Fruit fly (Drosophila melanogaster): Measurements from ENCODE around the gene Non2.

The Non2 gene

dm6 chr3L:2773968-2774461 is 7.2 kb downstream of the Non2 start, which contains the start of the genes CG12093 and Atg2 (continued):
- TF ChIP-seq Hr3 (GFP tag; optimal IDR thresholded peaks at IDR 0.05) (peak; percentile 95), CG7963 (GFP tag; IDR thresholded peaks at IDR 0.05; ENCODE audit: partially characterized antibody) (no peak), bowl (GFP tag; IDR thresholded peaks at IDR 0.05) (peak; percentile 61; the same call in 1 of the 2 replicates), lmd (GFP tag; IDR thresholded peaks at IDR 0.05) (peak; percentile 95), vfl (GFP tag; optimal IDR thresholded peaks at IDR 0.05) (peak; percentile 79), Hand (GFP tag; optimal IDR thresholded peaks at IDR 0.05) (peak; percentile 72), pzg (GFP tag; optimal IDR thresholded peaks at IDR 0.05) (peak; percentile 64), CG11093 (GFP tag; IDR thresholded peaks at IDR 0.05) (peak; percentile 89), Med (GFP tag) (peak; percentile 95), insv (GFP tag; optimal IDR thresholded peaks at IDR 0.05) (peak in 1 of 2 experiments; percentile 67), rib (GFP tag; IDR thresholded peaks at IDR 0.05) (peak; percentile 89), Bgb (GFP tag; IDR thresholded peaks at IDR 0.05; ENCODE audit: partially characterized antibody) (peak; percentile 45; the same call in 1 of the 2 replicates), tx (GFP tag; optimal IDR thresholded peaks at IDR 0.05) (peak; percentile 68), Ssrp (tag; optimal IDR thresholded peaks at IDR 0.05) (peak; percentile 93), Gug (GFP tag; IDR thresholded peaks at IDR 0.05) (peak; percentile 95), CG18262 (tag; optimal IDR thresholded peaks at IDR 0.05) (peak; percentile 91), CG8924 (tag; optimal IDR thresholded peaks at IDR 0.05) (peak; percentile 95), CG14441 (GFP tag; IDR thresholded peaks at IDR 0.05) (peak; percentile 93), dm (GFP tag; optimal IDR thresholded peaks at IDR 0.05) (peak; percentile 31), yki (optimal IDR thresholded peaks at IDR 0.05) (no peak), croc (GFP tag; conservative IDR thresholded peaks at IDR 0.05) (peak; percentile 80), Atf6 (GFP tag; IDR thresholded peaks at IDR 0.05) (peak; percentile 94), Nf-YC (tag; optimal IDR thresholded peaks at IDR 0.05) (peak; percentile 87), NFAT (GFP tag; IDR thresholded peaks at IDR 0.05) (peak; percentile 93), HHEX (GFP tag; optimal IDR thresholded peaks at IDR 0.05) (peak; percentile 82), psq (GFP tag; optimal IDR thresholded peaks at IDR 0.05) (peak; percentile 83), CG13287 (GFP tag; IDR thresholded peaks at IDR 0.05; ENCODE audit: partially characterized antibody) (0 out of 2 replicates have a peak, but pooled peaks have one; percentile 29), exex (tag; optimal IDR thresholded peaks at IDR 0.05) (peak; percentile 74), tin (GFP tag; optimal IDR thresholded peaks at IDR 0.05) (peak; percentile 90), CG4360 (GFP tag; IDR thresholded peaks at IDR 0.05) (no peak; the same call in 1 of the 2 replicates), bab2 (GFP tag; optimal IDR thresholded peaks at IDR 0.05) (peak; percentile 80), PHDP (tag; optimal IDR thresholded peaks at IDR 0.05) (peak; percentile 95), BEAF-32 (GFP tag; optimal IDR thresholded peaks at IDR 0.05) (peak; percentile 48), pita (GFP tag; optimal IDR thresholded peaks at IDR 0.05) (no peak), CG13894 (tag; optimal IDR thresholded peaks at IDR 0.05) (peak; percentile 90), CG11695 (GFP tag; IDR thresholded peaks at IDR 0.05) (peak; percentile 92), Mrtf (GFP tag; IDR thresholded peaks at IDR 0.05) (peak; percentile 87), tna (GFP tag; IDR thresholded peaks at IDR 0.05; ENCODE audit: partially characterized antibody) (no peak), CG5953 (GFP tag; IDR thresholded peaks at IDR 0.05) (peak; percentile 81), MESR4 (GFP tag; optimal IDR thresholded peaks at IDR 0.05) (peak; percentile 87), Mes4 (GFP tag; optimal IDR thresholded peaks at IDR 0.05) (peak; percentile 16), CG9215 (GFP tag; IDR thresholded peaks at IDR 0.05) (peak; percentile 94), CG42726 (GFP tag; IDR thresholded peaks at IDR 0.05; ENCODE audit: partially characterized antibody) (no peak), CG3065 (GFP tag; optimal IDR thresholded peaks at IDR 0.05) (peak; percentile 81), CG13296 (GFP tag; optimal IDR thresholded peaks at IDR 0.05) (peak; percentile 88), fd102C (GFP tag; optimal IDR thresholded peaks at IDR 0.05) (peak; percentile 43), abd-A (tag; optimal IDR thresholded peaks at IDR 0.05) (no peak), Deaf1 (tag; optimal IDR thresholded peaks at IDR 0.05) (no peak), CG10654 (GFP tag; optimal IDR thresholded peaks at IDR 0.05) (peak; percentile 87), CG31365 (tag; optimal IDR thresholded peaks at IDR 0.05) (no peak)

Data from whole organism, embryonic.